Worm (Caenorhabditis elegans): ENCODE results near the gene F21D12.3.

ce11 chrII:7343668-7344067 is 19.8 kb upstream of the F21D12.3 start:
- TF ChIP-seq scrt-1 (GFP tag; IDR thresholded peaks at IDR 0.05), result no peak
- no peak for TF ChIP-seq ceh-13 (GFP tag; optimal IDR thresholded peaks at IDR 0.05)
- TF ChIP-seq tbx-37 (GFP tag; conservative IDR thresholded peaks at IDR 0.05), result no peak
- no peak for TF ChIP-seq aly-1 (tag; optimal IDR thresholded peaks at IDR 0.05)
- TF ChIP-seq tra-4 (tag; optimal IDR thresholded peaks at IDR 0.05), result no peak
- TF ChIP-seq ama-1 (optimal IDR thresholded peaks at IDR 0.05), result no peak
- no peak for TF ChIP-seq B0310.2 (tag; optimal IDR thresholded peaks at IDR 0.05)

Data from whole organism, early embryonic.